Worm (Caenorhabditis elegans): ENCODE data around the gene F32E10.8.

ce11 chrIV:7586972-7587371, 19.6 kb downstream of the F32E10.8 start:
- TF ChIP-seq lin-35 (GFP tag; optimal IDR thresholded peaks at IDR 0.05) = no peak
- no peak for TF ChIP-seq elt-3 (tag; optimal IDR thresholded peaks at IDR 0.05)
- TF ChIP-seq nhr-76 (tag; optimal IDR thresholded peaks at IDR 0.05) = no peak
- no peak for TF ChIP-seq grh-1 (GFP tag; IDR thresholded peaks at IDR 0.05)
- no peak for TF ChIP-seq lin-39 (tag; optimal IDR thresholded peaks at IDR 0.05)

Data from whole organism, L1 larva.